Fruit fly (Drosophila melanogaster) whole organism, embryonic: Measurements from ENCODE around the gene CG5810.

Experiments used
- Awh ChIP-seq: fragments of 200-800 bp; sonication (Bioruptor generic); IDR thresholded peaks from 2 replicates; pipeline ENCODE4, ENCODE4 v1.3.6; 2022; ENCODE audit warnings: missing biosample characterization, missing genetic modification characterization
- BtbVII ChIP-seq: fragments of 200-800 bp; sonication (Bioruptor generic); optimal IDR thresholded peaks from 3 replicates; lab custom pipeline; 2017; ENCODE audit warnings: missing biosample characterization, mild to moderate bottlenecking, missing genetic modification characterization
- CG10147 ChIP-seq: fragments of 200-800 bp; sonication (Bioruptor generic); optimal IDR thresholded peaks from 2 replicates; lab custom pipeline; 2019; ENCODE audit warnings: missing biosample characterization, mild to moderate bottlenecking, missing genetic modification characterization, moderate library complexity
- CG10209 ChIP-seq: fragments of 200-800 bp; sonication (Bioruptor generic); optimal IDR thresholded peaks from 3 replicates; lab custom pipeline; 2017; ENCODE audit warnings: missing biosample characterization, mild to moderate bottlenecking, missing genetic modification characterization, missing genetic modification reagents
- CG10565 ChIP-seq: fragments of 200-800 bp; sonication (Bioruptor generic); optimal IDR thresholded peaks from 3 replicates; lab custom pipeline; 2016; ENCODE audit warnings: missing biosample characterization, mild to moderate bottlenecking, missing genetic modification characterization
- CG11456 ChIP-seq: fragments of 200-800 bp; sonication (Bioruptor generic); IDR thresholded peaks from 3 replicates; pipeline ENCODE4 v1.3.6; 2022; ENCODE audit warnings: missing biosample characterization, missing genetic modification characterization
- CG14710 ChIP-seq: fragments of 200-800 bp; sonication (Bioruptor generic); optimal IDR thresholded peaks from 3 replicates; lab custom pipeline; 2019; ENCODE audit warnings: missing biosample characterization, mild to moderate bottlenecking, missing genetic modification characterization, moderate library complexity
- CG14860 ChIP-seq: fragments of 200-800 bp; sonication (Bioruptor generic); IDR thresholded peaks from 3 replicates; pipeline ENCODE4 v1.3.6; 2022; ENCODE audit warnings: missing biosample characterization, missing genetic modification characterization; ENCODE audit not compliant: partially characterized antibody
- CG15011 ChIP-seq: fragments of 200-800 bp; sonication (Bioruptor generic); optimal IDR thresholded peaks from 3 replicates; lab custom pipeline; 2018; ENCODE audit warnings: missing biosample characterization, mild to moderate bottlenecking, missing genetic modification characterization
- CG17802 ChIP-seq: fragments of 200-800 bp; sonication (Bioruptor generic); optimal IDR thresholded peaks from 2 replicates; lab custom pipeline; 2018; ENCODE audit warnings: missing biosample characterization, mild to moderate bottlenecking, missing genetic modification characterization, moderate library complexity
- CG1792 ChIP-seq: fragments of 200-800 bp; sonication (Bioruptor generic); optimal IDR thresholded peaks from 2 replicates; lab custom pipeline; 2016; ENCODE audit warnings: missing biosample characterization, missing genetic modification characterization
- CG2116 ChIP-seq: fragments of 200-800 bp; sonication (Bioruptor generic); optimal IDR thresholded peaks from 3 replicates; lab custom pipeline; 2018; ENCODE audit warnings: missing biosample characterization, mild to moderate bottlenecking, missing genetic modification characterization
- CG3163 ChIP-seq: fragments of 200-800 bp; sonication (Bioruptor generic); optimal IDR thresholded peaks from 3 replicates; lab custom pipeline; 2016; ENCODE audit warnings: missing biosample characterization, missing genetic modification characterization
- CG3407 ChIP-seq: fragments of 200-800 bp; sonication (Bioruptor generic); optimal IDR thresholded peaks from 2 replicates; lab custom pipeline; 2018; ENCODE audit warnings: missing biosample characterization, mild to moderate bottlenecking, missing genetic modification characterization
- CG42726 ChIP-seq: fragments of 200-800 bp; sonication (Bioruptor generic); IDR thresholded peaks from 2 replicates; pipeline ENCODE4 v1.3.6; 2022; ENCODE audit warnings: missing biosample characterization, missing genetic modification characterization; ENCODE audit not compliant: partially characterized antibody
- CG6254 ChIP-seq: fragments of 200-800 bp; sonication (Bioruptor generic); optimal IDR thresholded peaks from 3 replicates; lab custom pipeline; 2017; ENCODE audit warnings: mild to moderate bottlenecking, missing biosample characterization, missing genetic modification reagents, missing genetic modification characterization
- CG6689 ChIP-seq: fragments of 200-800 bp; sonication (Bioruptor generic); IDR thresholded peaks from 2 replicates; pipeline ENCODE4 v1.3.6; 2022; ENCODE audit warnings: missing biosample characterization, missing genetic modification characterization
- CG7271 ChIP-seq: fragments of 200-800 bp; sonication (Bioruptor generic); optimal IDR thresholded peaks from 2 replicates; lab custom pipeline; 2018; ENCODE audit warnings: missing biosample characterization, mild to moderate bottlenecking, missing genetic modification characterization, moderate library complexity
- CG7786 ChIP-seq: fragments of 200-800 bp; sonication (Bioruptor generic); optimal IDR thresholded peaks from 2 replicates; lab custom pipeline; 2016; ENCODE audit warnings: missing biosample characterization, missing genetic modification characterization
- CG8388 ChIP-seq: fragments of 200-800 bp; sonication (Bioruptor generic); optimal IDR thresholded peaks from 2 replicates; lab custom pipeline; 2019; ENCODE audit warnings: missing biosample characterization, mild to moderate bottlenecking, missing genetic modification characterization, moderate library complexity
- CG8944 ChIP-seq: fragments of 200-800 bp; sonication (Bioruptor generic); optimal IDR thresholded peaks from 3 replicates; lab custom pipeline; 2016; ENCODE audit warnings: missing biosample characterization, missing genetic modification characterization
- CG9727 ChIP-seq: fragments of 200-800 bp; sonication (Bioruptor generic); optimal IDR thresholded peaks from 3 replicates; lab custom pipeline; 2017; ENCODE audit warnings: missing biosample characterization, mild to moderate bottlenecking, missing genetic modification characterization
- CkIIα-i1 ChIP-seq: fragments of 200-800 bp; sonication (Bioruptor generic); IDR thresholded peaks from 2 replicates; pipeline ENCODE4 v1.3.6; 2022; ENCODE audit warnings: missing biosample characterization, missing genetic modification characterization
- D ChIP-seq, 2 experiments: fragments of 200-800 bp in 1 of 2; fragments of >200 bp in 1 of 2; sonication (Bioruptor generic) in 1 of 2; optimal IDR thresholded peaks; 2 replicates in 1 of 2; 3 replicates in 1 of 2; lab custom pipeline; 2017; ENCODE audit warnings: mild to moderate bottlenecking in 1 of 2, missing biosample characterization in 1 of 2, missing genetic modification characterization in 1 of 2, missing genetic modification reagents in 1 of 2
- D19A ChIP-seq: fragments of 200-800 bp; optimal IDR thresholded peaks from 3 replicates; lab custom pipeline; 2019; ENCODE audit warnings: missing biosample characterization, mild to moderate bottlenecking, missing genetic modification characterization, moderate library complexity
- Ets65A ChIP-seq: fragments of 200-800 bp; sonication (Bioruptor generic); peaks from one replicate; lab custom pipeline; 2016; ENCODE audit warnings: missing biosample characterization, missing genetic modification characterization
- HHEX ChIP-seq: fragments of 200-800 bp; sonication (Bioruptor generic); optimal IDR thresholded peaks from 3 replicates; lab custom pipeline; 2017; ENCODE audit warnings: missing biosample characterization, mild to moderate bottlenecking, missing genetic modification characterization, missing genetic modification reagents
- Hmx ChIP-seq: fragments of 200-800 bp; sonication (Bioruptor generic); optimal IDR thresholded peaks from 2 replicates; lab custom pipeline; 2016; ENCODE audit warnings: missing biosample characterization, missing genetic modification characterization
- Poxn ChIP-seq: fragments of 200-800 bp; sonication (Bioruptor generic); IDR thresholded peaks from 2 replicates; pipeline ENCODE4 v1.3.6; 2022; ENCODE audit warnings: missing biosample characterization, missing genetic modification characterization
- Stat92E ChIP-seq, 3 experiments: fragments of >200 bp in 2 of 3; fragments of 200-800 bp in 1 of 3; sonication (Bioruptor generic) in 1 of 3; optimal IDR thresholded peaks; 2 replicates each; lab custom pipeline; 2017 to 2019; ENCODE audit warnings: missing biosample characterization in 3 of 3, missing genetic modification characterization in 3 of 3, mild to moderate bottlenecking in 1 of 3, moderate library complexity in 1 of 3
- ase ChIP-seq: fragments of 200-800 bp; sonication (Bioruptor generic); IDR thresholded peaks from 3 replicates; pipeline ENCODE4 v1.3.6; 2022; ENCODE audit warnings: missing biosample characterization, missing genetic modification characterization
- bbx ChIP-seq: fragments of 200-800 bp; sonication (Bioruptor generic); IDR thresholded peaks from 2 replicates; pipeline ENCODE4 v1.3.6; 2022; ENCODE audit warnings: missing biosample characterization, missing genetic modification characterization; ENCODE audit not compliant: partially characterized antibody
- br ChIP-seq: fragments of >200 bp; optimal IDR thresholded peaks from 2 replicates; lab custom pipeline; 2017
- bsh ChIP-seq, 2 experiments: fragments of 200-800 bp; sonication (Bioruptor generic); optimal IDR thresholded peaks; 2 replicates each; lab custom pipeline; 2017 to 2018; ENCODE audit warnings: mild to moderate bottlenecking in 2 of 2, missing biosample characterization in 2 of 2, missing genetic modification characterization in 2 of 2, moderate library complexity in 1 of 2
- cas ChIP-seq: fragments of 200-800 bp; sonication (Bioruptor generic); IDR thresholded peaks from 2 replicates; pipeline ENCODE4 v1.3.6; 2022; ENCODE audit warnings: missing biosample characterization, missing genetic modification characterization
- chif ChIP-seq, 2 experiments: fragments of 200-800 bp; sonication (Bioruptor generic); optimal IDR thresholded peaks; 3 replicates each; lab custom pipeline; 2016; ENCODE audit warnings: missing biosample characterization in 2 of 2, missing genetic modification characterization in 2 of 2
- croc ChIP-seq: fragments of 200-800 bp; sonication (Bioruptor generic); conservative IDR thresholded peaks from 3 replicates; pipeline ENCODE4 v1.3.6; 2022; ENCODE audit warnings: missing biosample characterization, missing genetic modification characterization
- crol ChIP-seq: fragments of 200-800 bp; sonication (Bioruptor generic); IDR thresholded peaks from 2 replicates; pipeline ENCODE4 v1.3.6; 2022; ENCODE audit warnings: missing biosample characterization, missing genetic modification characterization
- ewg ChIP-seq: fragments of 200-800 bp; sonication (Bioruptor generic); optimal IDR thresholded peaks from 3 replicates; lab custom pipeline; 2017; ENCODE audit warnings: mild to moderate bottlenecking, missing biosample characterization, missing genetic modification reagents, missing genetic modification characterization
- exex ChIP-seq: fragments of 200-800 bp; sonication (Bioruptor generic); optimal IDR thresholded peaks from 4 replicates; lab custom pipeline; 2018; ENCODE audit warnings: missing biosample characterization, mild to moderate bottlenecking, missing genetic modification characterization, moderate library complexity
- gro ChIP-seq: fragments of 200-800 bp; sonication (Bioruptor generic); optimal IDR thresholded peaks from 2 replicates; lab custom pipeline; 2016; ENCODE audit warnings: missing biosample characterization, missing genetic modification characterization
- gsb-n ChIP-seq: fragments of 200-800 bp; sonication (Bioruptor generic); optimal IDR thresholded peaks from 3 replicates; lab custom pipeline; 2018; ENCODE audit warnings: missing biosample characterization, mild to moderate bottlenecking, missing genetic modification characterization
- gt ChIP-seq: fragments of 200-800 bp; sonication (Bioruptor generic); IDR thresholded peaks from 2 replicates; pipeline ENCODE4 v1.3.6; 2022; ENCODE audit warnings: missing biosample characterization, missing genetic modification characterization
- lola ChIP-seq, 3 experiments: fragments of >200 bp in 2 of 3; fragments of 200-800 bp in 1 of 3; sonication (Bioruptor generic) in 1 of 3; optimal IDR thresholded peaks; 2 replicates each; lab custom pipeline; 2017 to 2019; ENCODE audit warnings: missing biosample characterization in 3 of 3, missing genetic modification characterization in 3 of 3, mild to moderate bottlenecking in 1 of 3, moderate library complexity in 1 of 3
- psq ChIP-seq: fragments of 200-800 bp; sonication (Bioruptor generic); optimal IDR thresholded peaks from 2 replicates; lab custom pipeline; 2017; ENCODE audit warnings: missing biosample characterization, missing genetic modification characterization
- repo ChIP-seq: fragments of 200-800 bp; sonication (Bioruptor generic); optimal IDR thresholded peaks from 2 replicates; lab custom pipeline; 2016; ENCODE audit warnings: missing biosample characterization, missing genetic modification characterization
- toy ChIP-seq: fragments of 200-800 bp; sonication (Bioruptor generic); IDR thresholded peaks from 2 replicates; pipeline ENCODE4 v1.3.6; 2022; ENCODE audit warnings: missing biosample characterization, missing genetic modification characterization
- zfh1 ChIP-seq: fragments of 200-800 bp; sonication (Bioruptor generic); IDR thresholded peaks from 3 replicates; pipeline ENCODE4 v1.3.6; 2022; ENCODE audit warnings: missing biosample characterization, missing genetic modification characterization

Gene CG5810

DNA sequence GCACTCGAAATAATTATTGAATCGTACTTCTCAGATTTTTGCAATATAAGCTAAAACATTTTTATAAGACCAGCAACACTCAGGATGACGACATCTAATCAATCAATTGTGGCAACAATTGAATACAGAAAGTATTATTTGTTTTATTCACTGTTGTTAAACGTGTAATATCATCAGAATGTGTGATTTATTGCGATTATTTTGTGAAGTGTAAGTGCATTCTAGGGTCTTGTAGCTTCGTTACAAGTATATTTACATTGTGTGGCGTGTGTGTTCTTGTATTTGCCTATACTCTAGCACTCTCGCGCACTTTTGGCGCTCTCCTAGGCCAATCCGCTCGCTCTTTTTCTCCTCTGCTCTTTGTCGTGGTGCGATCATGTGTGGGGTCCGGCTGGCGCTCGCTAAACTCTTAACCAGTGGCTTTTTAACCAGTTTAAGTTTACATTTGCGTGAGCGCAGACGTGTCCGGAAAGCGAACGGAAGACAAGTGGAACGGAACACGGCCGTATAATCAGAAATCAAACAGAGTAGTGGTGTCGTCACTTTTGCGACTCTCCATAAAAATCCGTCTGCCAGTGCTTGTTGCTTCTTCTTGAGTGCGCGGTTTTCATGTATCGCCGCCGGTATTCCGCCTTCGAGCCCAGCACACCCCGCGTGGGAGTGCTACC is 41.1 kb downstream of the CG5810 start (continued):
- peak; percentile 63 for TF ChIP-seq BtbVII (GFP tag; lab: Kevin White, UChicago)
- TF ChIP-seq Awh (GFP tag; lab: Robert Waterston, UW), result peak; percentile 68
- peak; percentile 24 for TF ChIP-seq Hmx
- peak; percentile 69 for TF ChIP-seq CG10147 (GFP tag; lab: Kevin White, UChicago)
- peak; percentile 86 for TF ChIP-seq gsb-n (tag; lab: Kevin White, UChicago)
- peak; percentile 77 for TF ChIP-seq ase (GFP tag; lab: Robert Waterston, UW)
- peak; percentile 89 for TF ChIP-seq CG8388 (GFP tag; lab: Kevin White, UChicago)
- peak; percentile 27 for TF ChIP-seq psq (GFP tag; lab: Kevin White, UChicago)
- peak; percentile 62 for TF ChIP-seq CG15011 (GFP tag; lab: Kevin White, UChicago)
- TF ChIP-seq CG14710 (tag; lab: Kevin White, UChicago), result peak; percentile 81
- TF ChIP-seq CG3163 (GFP tag; lab: Kevin White, UChicago), result peak; percentile 91
- peak; percentile 85 for TF ChIP-seq ewg (GFP tag; lab: Kevin White, UChicago)
- no peak for TF ChIP-seq Poxn (GFP tag; lab: Robert Waterston, UW)
- TF ChIP-seq zfh1 (GFP tag; lab: Robert Waterston, UW), result peak; percentile 84
- TF ChIP-seq CG1792, result peak; percentile 83
- peak; percentile 88 for TF ChIP-seq CG10209 (GFP tag; lab: Kevin White, UChicago)
- TF ChIP-seq D (optimal IDR thresholded peaks at IDR 0.05; lab: Kevin White, UChicago), result no peak
- peak; percentile 84 for TF ChIP-seq D (GFP tag; optimal IDR thresholded peaks at IDR 0.05; lab: Kevin White, UChicago)
- TF ChIP-seq bsh (GFP tag; optimal IDR thresholded peaks at IDR 0.05; lab: Kevin White, UChicago), result peak; percentile 87 to 95
- TF ChIP-seq crol (GFP tag; lab: Robert Waterston, UW), result peak; percentile 47; the same call in 1 of the 2 replicates
- TF ChIP-seq CkIIα-i1 (GFP tag; lab: Robert Waterston, UW), result no peak
- TF ChIP-seq CG7786 (GFP tag; lab: Kevin White, UChicago), result peak; percentile 55
- no peak for TF ChIP-seq CG11456 (GFP tag; lab: Robert Waterston, UW)
- TF ChIP-seq CG42726 (GFP tag; lab: Robert Waterston, UW), result no peak
- TF ChIP-seq gt, result peak; percentile 68; the same call in 1 of the 2 replicates
- TF ChIP-seq repo (GFP tag; lab: Kevin White, UChicago), result peak; percentile 61
- peak; percentile 67 for TF ChIP-seq CG8944 (GFP tag; lab: Kevin White, UChicago)
- TF ChIP-seq CG2116 (GFP tag; lab: Kevin White, UChicago), result peak; percentile 51
- TF ChIP-seq bbx, result peak; percentile 54; the same call in 1 of the 2 replicates
- TF ChIP-seq CG6689, result peak; percentile 87
- TF ChIP-seq CG7271 (tag; lab: Kevin White, UChicago), result no peak
- no peak for TF ChIP-seq CG14860
- peak in 1 of 3 experiments; percentile 84 for TF ChIP-seq lola (GFP tag; optimal IDR thresholded peaks at IDR 0.05; lab: Kevin White, UChicago)
- TF ChIP-seq croc, result peak; percentile 83
- TF ChIP-seq Ets65A (GFP tag; lab: Kevin White, UChicago), result peak; percentile 96
- TF ChIP-seq Stat92E (GFP tag; optimal IDR thresholded peaks at IDR 0.05; lab: Kevin White, UChicago), result peak in 1 of 3 experiments; percentile 33
- TF ChIP-seq gro (GFP tag; lab: Kevin White, UChicago), result no peak
- no peak for TF ChIP-seq toy (GFP tag; lab: Robert Waterston, UW)
- TF ChIP-seq chif (GFP tag; optimal IDR thresholded peaks at IDR 0.05; lab: Kevin White, UChicago), result peak; percentile 79 to 89
- peak; percentile 66 for TF ChIP-seq CG10565
- TF ChIP-seq CG9727 (GFP tag; lab: Kevin White, UChicago), result peak; percentile 78
- no peak for TF ChIP-seq cas (GFP tag; lab: Robert Waterston, UW)
- TF ChIP-seq HHEX, result peak; percentile 83
- TF ChIP-seq CG3407 (GFP tag; lab: Kevin White, UChicago), result peak; percentile 82
- TF ChIP-seq CG6254 (GFP tag; lab: Kevin White, UChicago), result peak; percentile 74
- TF ChIP-seq D19A (tag; lab: Kevin White, UChicago), result peak; percentile 90
- no peak for TF ChIP-seq br (lab: Kevin White, UChicago)
- TF ChIP-seq CG17802 (tag; lab: Kevin White, UChicago), result peak; percentile 77
- no peak for TF ChIP-seq exex (tag; lab: Kevin White, UChicago)
